Worm (Caenorhabditis elegans) whole organism, early embryonic: ENCODE measurements around the gene K03B4.9.

ENCODE experiments used
- B0310.2 ChIP-seq: sonication (generic microtip); optimal IDR thresholded peaks from 2 replicates; lab custom pipeline; 2016; ENCODE audit warnings: mild to moderate bottlenecking, missing genetic modification characterization, missing compliant biosample characterization
- F13C5.2 ChIP-seq: sonication (generic microtip); optimal IDR thresholded peaks from 2 replicates; lab custom pipeline; 2017; ENCODE audit warnings: mild to moderate bottlenecking, missing genetic modification characterization, inconsistent platforms, missing compliant biosample characterization
- aly-1 ChIP-seq: sonication (generic microtip); optimal IDR thresholded peaks from 2 replicates; lab custom pipeline; 2016; ENCODE audit warnings: missing genetic modification characterization, missing compliant biosample characterization
- ama-1 ChIP-seq: fragments of 150-350 bp; optimal IDR thresholded peaks from 2 replicates; lab custom pipeline; 2014
- ceh-13 ChIP-seq: fragments of 200-800 bp; sonication (Bioruptor generic); optimal IDR thresholded peaks from 2 replicates; lab custom pipeline; 2018; ENCODE audit warnings: mild to moderate bottlenecking, missing genetic modification characterization, missing compliant biosample characterization
- ets-7 ChIP-seq: sonication (generic microtip); optimal IDR thresholded peaks from 2 replicates; lab custom pipeline; 2016; ENCODE audit warnings: missing genotype, missing genetic modification characterization, missing compliant biosample characterization
- flt-1 ChIP-seq: fragments of 200-800 bp; sonication (Bioruptor generic); IDR thresholded peaks from 2 replicates; pipeline ENCODE4 v1.3.6; 2022; ENCODE audit warnings: missing genetic modification characterization, missing compliant biosample characterization
- hmbx-1 ChIP-seq: sonication (generic microtip); optimal IDR thresholded peaks from 2 replicates; lab custom pipeline; 2016; ENCODE audit warnings: mild to moderate bottlenecking, missing genetic modification characterization, missing compliant biosample characterization
- hmg-4 ChIP-seq: fragments of 200-800 bp; sonication (Bioruptor generic); optimal IDR thresholded peaks from 2 replicates; lab custom pipeline; 2018; ENCODE audit warnings: mild to moderate bottlenecking, missing genetic modification characterization, missing compliant biosample characterization
- hnd-1 ChIP-seq: sonication (generic microtip); optimal IDR thresholded peaks from 2 replicates; lab custom pipeline; 2016; ENCODE audit warnings: missing genetic modification characterization, missing compliant biosample characterization
- sea-1 ChIP-seq: fragments of 200-800 bp; sonication (Bioruptor generic); conservative IDR thresholded peaks from 2 replicates; pipeline ENCODE4 v1.3.6; 2022; ENCODE audit warnings: missing genetic modification characterization, missing compliant biosample characterization
- tbx-11 ChIP-seq: fragments of 200-800 bp; sonication (Bioruptor generic); IDR thresholded peaks from 2 replicates; pipeline ENCODE4 v1.3.6; 2022; ENCODE audit warnings: missing genetic modification characterization, missing compliant biosample characterization
- tbx-37 ChIP-seq: fragments of 200-800 bp; sonication (Bioruptor generic); conservative IDR thresholded peaks from 2 replicates; pipeline ENCODE4 v1.3.6; 2022; ENCODE audit warnings: missing genetic modification reagents, missing genetic modification characterization, missing compliant biosample characterization
- tra-4 ChIP-seq: sonication (generic microtip); optimal IDR thresholded peaks from 2 replicates; lab custom pipeline; 2017; ENCODE audit warnings: missing genetic modification characterization, missing compliant biosample characterization

- TF ChIP-seq aly-1 (no peak), hnd-1 (tag; lab: Kevin White, UChicago) (no peak), ets-7 (tag; lab: Kevin White, UChicago) (no peak), ama-1 (lab: Kevin White, UChicago) (no peak), ceh-13 (GFP tag; lab: Kevin White, UChicago) (no peak), hmg-4 (GFP tag; lab: Kevin White, UChicago) (no peak), F13C5.2 (no peak), tra-4 (tag; lab: Kevin White, UChicago) (no peak), hmbx-1 (tag; lab: Kevin White, UChicago) (no peak), tbx-37 (GFP tag; lab: Robert Waterston, UW) (no peak), tbx-11 (no peak), sea-1 (GFP tag; lab: Robert Waterston, UW) (no peak), B0310.2 (tag; lab: Kevin White, UChicago) (no peak), flt-1 (GFP tag; lab: Robert Waterston, UW) (no peak)
Observed at ce11 chrV:4681670-4682069, 9.3 kb upstream of the K03B4.9 start, which contains the start of gene K03B4.4.
